Worm (Caenorhabditis elegans) whole organism, L1 larva: ENCODE data around the gene Y43F8B.25.

ENCODE experiments used
- C16A3.4 ChIP-seq: fragments of 150-350 bp; optimal IDR thresholded peaks from 2 replicates; lab custom pipeline; 2014; ENCODE audit warnings: missing biosample characterization, missing genetic modification characterization
- C34B4.2 ChIP-seq: sonication (generic microtip); optimal IDR thresholded peaks from 2 replicates; lab custom pipeline; 2017; ENCODE audit warnings: mild to moderate bottlenecking, missing genetic modification characterization, missing compliant biosample characterization
- Y116A8C.19 ChIP-seq: sonication (generic microtip); optimal IDR thresholded peaks from 2 replicates; lab custom pipeline; 2016; ENCODE audit warnings: missing compliant biosample characterization, missing genetic modification characterization, borderline replicate concordance
- aly-2 ChIP-seq: fragments of 150-350 bp; optimal IDR thresholded peaks from 2 replicates; lab custom pipeline; 2014; ENCODE audit warnings: missing biosample characterization, missing genetic modification characterization
- ama-1 ChIP-seq: fragments of 150-350 bp; optimal IDR thresholded peaks from 2 replicates; lab custom pipeline; 2014
- blmp-1 ChIP-seq: fragments of 150-350 bp; optimal IDR thresholded peaks from 2 replicates; lab custom pipeline; 2014; ENCODE audit warnings: missing biosample characterization, missing genetic modification characterization
- ceh-82 ChIP-seq, 3 experiments: fragments of 150-350 bp in 1 of 3; sonication (generic microtip) in 2 of 3; optimal IDR thresholded peaks; 2 replicates each; lab custom pipeline; 2014 to 2017; ENCODE audit warnings: missing biosample characterization in 3 of 3, missing genetic modification characterization in 3 of 3
- ceh-88 ChIP-seq: fragments of 200-800 bp; sonication (Bioruptor generic); IDR thresholded peaks from 2 replicates; pipeline ENCODE4 v1.3.6; 2022; ENCODE audit warnings: missing genetic modification characterization, missing compliant biosample characterization
- ceh-90 ChIP-seq: sonication (generic microtip); optimal IDR thresholded peaks from 2 replicates; lab custom pipeline; 2016; ENCODE audit warnings: missing genetic modification characterization, missing compliant biosample characterization
- efl-1 ChIP-seq, 4 experiments: fragments of 150-350 bp; optimal IDR thresholded peaks in 3 of 4; peaks in 1 of 4; 1 replicate in 1 of 4; 2 replicates in 3 of 4; lab custom pipeline; 2014; ENCODE audit warnings: missing biosample characterization in 2 of 4, missing genetic modification characterization in 2 of 4, missing genetic modification reagents in 2 of 4
- elt-2 ChIP-seq: sonication (generic microtip); optimal IDR thresholded peaks from 2 replicates; lab custom pipeline; 2016; ENCODE audit warnings: missing genetic modification characterization, mild to moderate bottlenecking, inconsistent platforms, missing compliant biosample characterization, missing genetic modification reagents
- elt-3 ChIP-seq, 6 experiments: fragments of 150-350 bp in 1 of 6; sonication (generic microtip); optimal IDR thresholded peaks; 2 replicates each; lab custom pipeline; 2017 to 2018; ENCODE audit warnings: missing biosample characterization in 6 of 6, missing genetic modification characterization in 6 of 6, inconsistent platforms in 1 of 6
- fkh-10 ChIP-seq: sonication (generic microtip); optimal IDR thresholded peaks from 2 replicates; lab custom pipeline; 2017; ENCODE audit warnings: missing biosample characterization, missing genetic modification reagents, missing genetic modification characterization
- fkh-8 ChIP-seq: sonication (generic microtip); optimal IDR thresholded peaks from 2 replicates; lab custom pipeline; 2016; ENCODE audit warnings: mild to moderate bottlenecking, missing genetic modification characterization, missing compliant biosample characterization
- grh-1 ChIP-seq: fragments of 200-800 bp; sonication (Bioruptor generic); IDR thresholded peaks from 2 replicates; pipeline ENCODE4 v1.3.6; 2022; ENCODE audit warnings: missing genetic modification reagents, missing genetic modification characterization, missing compliant biosample characterization
- hpl-2 ChIP-seq: fragments of 150-350 bp; optimal IDR thresholded peaks from 2 replicates; lab custom pipeline; 2014; ENCODE audit warnings: missing biosample characterization, missing genetic modification reagents, missing genetic modification characterization
- irx-1 ChIP-seq: sonication (generic microtip); optimal IDR thresholded peaks from 2 replicates; lab custom pipeline; 2016; ENCODE audit warnings: missing genetic modification characterization, missing compliant biosample characterization
- lin-15B ChIP-seq: fragments of 150-350 bp; sonication (generic microtip); optimal IDR thresholded peaks from 3 replicates; lab custom pipeline; 2014; ENCODE audit warnings: missing biosample characterization, missing genetic modification characterization
- lin-35 ChIP-seq, 2 experiments: fragments of 150-350 bp; optimal IDR thresholded peaks; 2 replicates each; lab custom pipeline; 2014; ENCODE audit warnings: missing biosample characterization in 2 of 2, missing genetic modification characterization in 2 of 2, missing genetic modification reagents in 2 of 2
- lin-39 ChIP-seq: fragments of 150-350 bp; optimal IDR thresholded peaks from 2 replicates; lab custom pipeline; 2014; ENCODE audit warnings: missing biosample characterization, missing genetic modification reagents, missing genetic modification characterization
- mep-1 ChIP-seq: fragments of 150-350 bp; optimal IDR thresholded peaks from 2 replicates; lab custom pipeline; 2014; ENCODE audit warnings: missing biosample characterization, missing genetic modification characterization
- nhr-12 ChIP-seq: sonication (generic microtip); optimal IDR thresholded peaks from 2 replicates; lab custom pipeline; 2017; ENCODE audit warnings: missing biosample characterization, missing genetic modification characterization
- nhr-237 ChIP-seq: fragments of 150-350 bp; optimal IDR thresholded peaks from 2 replicates; lab custom pipeline; 2014; ENCODE audit warnings: missing biosample characterization, missing genetic modification characterization
- nhr-71 ChIP-seq: sonication (generic microtip); optimal IDR thresholded peaks from 2 replicates; lab custom pipeline; 2016; ENCODE audit warnings: mild to moderate bottlenecking, missing genetic modification characterization, moderate library complexity, missing compliant biosample characterization
- nhr-76 ChIP-seq: sonication (generic microtip); optimal IDR thresholded peaks from 2 replicates; lab custom pipeline; 2017; ENCODE audit warnings: missing biosample characterization, missing genetic modification characterization
- pag-3 ChIP-seq: sonication (generic microtip); optimal IDR thresholded peaks from 2 replicates; lab custom pipeline; 2017; ENCODE audit warnings: missing genetic modification characterization, mild to moderate bottlenecking, missing compliant biosample characterization, antibody characterized with exemption, borderline replicate concordance; ENCODE audit not compliant: insufficient read depth
- pqm-1 ChIP-seq: sonication (generic microtip); optimal IDR thresholded peaks from 3 replicates; lab custom pipeline; 2017; ENCODE audit warnings: missing biosample characterization, missing genetic modification characterization
- snpc-4 ChIP-seq: fragments of 150-350 bp; optimal IDR thresholded peaks from 2 replicates; lab custom pipeline; 2014; ENCODE audit warnings: missing biosample characterization, missing genetic modification characterization
- sox-4 ChIP-seq: sonication (generic microtip); optimal IDR thresholded peaks from 2 replicates; lab custom pipeline; 2016; ENCODE audit warnings: missing genetic modification characterization, missing compliant biosample characterization
- tbx-2 ChIP-seq: sonication (generic microtip); optimal IDR thresholded peaks from 2 replicates; lab custom pipeline; 2016; ENCODE audit warnings: missing genetic modification characterization, missing compliant biosample characterization
- tlp-1 ChIP-seq: fragments of 150-350 bp; optimal IDR thresholded peaks from 2 replicates; lab custom pipeline; 2014; ENCODE audit warnings: missing biosample characterization, missing genetic modification characterization
- unc-30 ChIP-seq: sonication (generic microtip); optimal IDR thresholded peaks from 2 replicates; lab custom pipeline; 2017; ENCODE audit warnings: missing biosample characterization, missing genetic modification characterization
- vab-15 ChIP-seq: sonication (generic microtip); optimal IDR thresholded peaks from 2 replicates; lab custom pipeline; 2017; ENCODE audit warnings: missing genotype, mild to moderate bottlenecking, missing genetic modification characterization, missing compliant biosample characterization
- xbp-1 ChIP-seq: sonication (generic microtip); optimal IDR thresholded peaks from 2 replicates; lab custom pipeline; 2016; ENCODE audit warnings: missing genetic modification characterization, missing compliant biosample characterization

The Y43F8B.25 gene

DNA sequence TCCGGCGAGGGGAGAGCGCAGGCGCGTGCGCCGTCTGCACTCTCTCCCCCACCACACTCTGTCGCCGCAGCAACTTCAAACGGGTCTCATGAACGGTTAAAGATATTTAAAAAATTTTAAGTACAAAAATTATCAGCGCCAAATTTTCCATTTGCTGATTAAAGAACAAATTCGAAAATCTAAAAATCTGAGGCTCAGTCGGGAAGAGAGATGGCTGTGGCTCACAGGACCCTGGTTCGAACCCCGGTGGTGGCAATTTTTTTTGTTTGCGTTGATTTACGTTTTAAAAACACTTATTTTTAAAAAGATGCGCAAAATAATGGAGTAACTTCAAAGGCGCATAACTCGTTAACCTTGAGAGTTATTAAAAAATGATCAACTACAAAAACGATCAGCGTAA lies 34.4 kb downstream of the Y43F8B.25 start:
- no peak for TF ChIP-seq lin-15B (tag; lab: Kevin White, UChicago)
- TF ChIP-seq ceh-90 (tag; lab: Kevin White, UChicago): no peak
- no peak for TF ChIP-seq lin-35 (GFP tag; optimal IDR thresholded peaks at IDR 0.05; lab: Kevin White, UChicago)

DNA sequence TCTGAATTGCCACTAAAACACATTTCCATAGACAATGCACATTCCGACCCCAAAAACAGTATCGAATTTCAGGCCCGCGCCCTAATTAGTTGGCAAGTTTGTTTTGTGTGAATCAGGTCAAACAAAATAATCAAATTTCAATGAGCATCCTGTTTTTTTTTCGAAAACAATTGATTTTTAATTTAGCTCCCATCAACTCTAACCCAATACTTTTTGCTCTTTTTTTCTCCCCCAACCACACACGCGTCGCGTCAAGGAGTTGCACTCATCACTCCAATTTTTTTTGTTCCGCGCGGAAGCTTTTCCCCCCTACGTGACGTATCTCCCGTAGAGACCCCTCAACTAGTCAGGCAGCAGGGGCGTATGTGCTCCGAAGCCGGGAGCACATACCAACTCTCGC lies 38.7 kb downstream of the Y43F8B.25 start:
- TF ChIP-seq ceh-88 (GFP tag; lab: Robert Waterston, UW): no peak
- TF ChIP-seq blmp-1: no peak
- no peak for TF ChIP-seq snpc-4 (tag; lab: Kevin White, UChicago)
- TF ChIP-seq mep-1 (tag; lab: Kevin White, UChicago): no peak
- no peak for TF ChIP-seq nhr-237 (tag; lab: Kevin White, UChicago)

DNA sequence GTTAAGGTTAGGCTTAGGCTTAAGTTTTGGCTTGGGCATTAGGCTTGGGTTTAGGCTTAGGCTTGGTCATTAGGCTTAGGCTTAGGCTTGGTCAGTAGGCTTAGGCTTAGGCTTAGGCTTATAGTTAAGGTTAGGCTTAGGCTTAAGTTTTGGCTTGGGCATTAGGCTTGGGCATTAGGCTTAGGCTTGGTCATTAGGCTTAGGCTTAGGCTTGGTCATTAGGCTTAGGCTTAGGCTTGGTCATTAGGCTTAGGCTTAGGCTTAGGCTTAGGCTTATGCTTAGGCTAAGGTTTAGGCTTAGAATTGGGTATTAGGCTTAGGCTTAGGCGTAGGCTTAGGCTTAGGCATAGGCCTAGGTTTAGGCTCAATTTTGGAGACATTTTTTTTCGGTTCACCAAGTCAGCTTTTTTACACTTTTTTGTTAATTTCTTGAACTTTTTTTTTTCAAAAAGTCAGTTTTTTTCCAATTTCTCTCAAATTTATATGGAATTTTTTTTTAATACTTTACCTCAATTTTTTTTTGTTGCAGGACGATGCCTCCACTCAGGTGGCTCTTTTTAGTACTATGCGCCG lies 40.0 kb downstream of the Y43F8B.25 start, which contains the start of gene Y43F8B.3:
Gene Y43F8B.3 (plus strand): TSS at position 523 of the 573 bp plus-strand sequence.
- no peak for TF ChIP-seq nhr-71 (tag; lab: Kevin White, UChicago)
- no peak for TF ChIP-seq hpl-2 (GFP tag; lab: Kevin White, UChicago)
- TF ChIP-seq tlp-1 (tag; lab: Kevin White, UChicago): no peak
- TF ChIP-seq ceh-90 (tag; lab: Kevin White, UChicago): no peak
- no peak for TF ChIP-seq fkh-10 (GFP tag; lab: Kevin White, UChicago)
- TF ChIP-seq nhr-12: no peak
- TF ChIP-seq snpc-4 (tag; lab: Kevin White, UChicago): no peak
- TF ChIP-seq unc-30 (tag; lab: Kevin White, UChicago): no peak
- TF ChIP-seq ceh-88 (GFP tag; lab: Robert Waterston, UW): no peak
- no peak for TF ChIP-seq vab-15 (tag; lab: Kevin White, UChicago)
- no peak for TF ChIP-seq Y116A8C.19
- no peak for TF ChIP-seq pqm-1 (tag; lab: Kevin White, UChicago)
- TF ChIP-seq tbx-2 (tag; lab: Kevin White, UChicago): no peak
- TF ChIP-seq pag-3 (tag; lab: Kevin White, UChicago): no peak
- TF ChIP-seq fkh-8 (tag; lab: Kevin White, UChicago): no peak
- no peak for TF ChIP-seq elt-3 (tag; optimal IDR thresholded peaks at IDR 0.05; lab: Kevin White, UChicago)
- no peak for TF ChIP-seq grh-1 (GFP tag; lab: Robert Waterston, UW)
- no peak for TF ChIP-seq ama-1

DNA sequence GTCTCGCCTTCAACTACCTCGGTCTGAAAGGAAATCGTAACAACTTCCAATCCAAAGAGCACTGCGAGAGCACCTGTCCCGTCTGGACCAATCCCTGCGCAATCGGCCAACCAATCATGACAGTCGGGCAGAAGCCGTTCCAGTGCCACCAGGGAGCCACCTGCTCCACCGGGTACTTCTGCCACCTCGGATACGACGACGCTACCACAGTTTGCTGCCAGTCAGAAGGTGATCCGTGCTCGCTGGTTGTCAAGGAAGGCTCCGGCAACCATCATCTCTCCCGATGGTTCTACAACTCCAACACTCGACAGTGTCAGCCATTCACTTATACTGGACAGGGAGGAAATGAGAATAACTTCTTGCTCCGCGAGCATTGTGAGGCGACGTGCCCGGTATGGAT lies 46.3 kb downstream of the Y43F8B.25 start:
- TF ChIP-seq efl-1 (optimal IDR thresholded peaks at IDR 0.05; lab: Kevin White, UChicago): no peak
- peak in 1 of 2 experiments; percentile 19 for TF ChIP-seq efl-1 (GFP tag; optimal IDR thresholded peaks at IDR 0.05 in 1 of 2; lab: Kevin White, UChicago)
- TF ChIP-seq xbp-1: no peak

DNA sequence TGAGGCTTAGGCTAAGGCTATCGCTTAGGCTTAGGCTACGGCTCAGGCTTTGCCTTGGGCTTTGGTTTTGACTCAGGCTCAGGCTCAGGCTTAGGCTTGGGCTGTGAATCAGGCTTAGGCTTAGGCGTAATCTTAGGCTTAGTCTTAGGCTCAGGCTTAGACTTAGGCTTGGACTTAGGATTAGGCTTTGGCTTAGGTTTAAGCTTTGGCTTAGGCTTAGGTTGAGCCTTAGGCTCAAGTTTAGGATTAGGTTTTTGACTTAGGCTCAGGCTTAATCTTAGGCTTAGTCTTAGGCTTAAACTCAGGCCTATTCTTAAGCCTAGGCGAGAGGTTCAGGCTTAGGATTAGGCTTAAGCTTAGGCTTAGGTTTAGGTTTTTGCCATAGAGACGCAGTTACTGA lies 47.6 kb downstream of the Y43F8B.25 start:
- TF ChIP-seq grh-1 (GFP tag; lab: Robert Waterston, UW): no peak
- no peak for TF ChIP-seq nhr-12
- TF ChIP-seq C34B4.2 (tag; lab: Kevin White, UChicago): no peak
- no peak for TF ChIP-seq lin-39 (tag; lab: Kevin White, UChicago)
- TF ChIP-seq lin-35 (GFP tag; optimal IDR thresholded peaks at IDR 0.05; lab: Kevin White, UChicago): no peak
- TF ChIP-seq nhr-76 (tag; lab: Kevin White, UChicago): no peak
- TF ChIP-seq irx-1 (tag; lab: Kevin White, UChicago): no peak
- TF ChIP-seq sox-4 (tag; lab: Kevin White, UChicago): no peak
- no peak for TF ChIP-seq ceh-82 (tag; optimal IDR thresholded peaks at IDR 0.05; lab: Kevin White, UChicago)
- no peak for TF ChIP-seq C16A3.4 (tag; lab: Kevin White, UChicago)
- TF ChIP-seq elt-3 (tag; optimal IDR thresholded peaks at IDR 0.05; lab: Kevin White, UChicago): no peak
- TF ChIP-seq, all 84 proteins: peak for 0

DNA sequence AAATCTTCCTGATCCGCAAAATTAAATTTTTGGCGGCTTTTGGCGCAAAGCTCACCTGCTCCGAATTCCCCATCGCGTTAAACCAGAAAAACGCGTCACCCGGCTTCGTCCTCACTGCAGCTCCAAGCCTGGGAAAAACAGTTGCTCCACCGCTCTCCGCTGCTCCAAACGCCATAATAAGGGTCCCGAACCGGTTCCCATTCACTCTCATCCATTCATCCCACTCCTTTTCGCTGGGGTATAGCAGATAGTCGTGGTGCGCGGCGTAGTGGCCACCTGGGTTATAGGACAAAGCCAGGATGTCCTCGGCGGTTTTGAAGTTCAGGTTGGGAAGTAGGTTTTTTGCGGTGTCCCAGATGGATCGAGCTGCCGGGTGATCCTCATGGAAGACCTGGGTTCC lies 48.2 kb downstream of the Y43F8B.25 start:
- no peak for TF ChIP-seq ceh-88 (GFP tag; lab: Robert Waterston, UW)
- no peak for TF ChIP-seq aly-2 (tag; lab: Kevin White, UChicago)
- TF ChIP-seq elt-2 (tag; lab: Kevin White, UChicago): no peak
- TF ChIP-seq pqm-1 (tag; lab: Kevin White, UChicago): no peak
